Worm (Caenorhabditis elegans) whole organism, L4/young adult: ENCODE results near the gene C07A12.2.

Experiments
- W03F9.2 ChIP-seq: fragments of 150-350 bp; optimal IDR thresholded peaks from 2 replicates; lab custom pipeline; 2014; ENCODE audit warnings: missing biosample characterization, missing genetic modification characterization
- dao-5 ChIP-seq: sonication (generic microtip); optimal IDR thresholded peaks from 2 replicates; lab custom pipeline; 2016; ENCODE audit warnings: missing genotype, missing genetic modification characterization, moderate library complexity, missing compliant biosample characterization
- him-1 ChIP-seq: sonication (generic microtip); optimal IDR thresholded peaks from 2 replicates; lab custom pipeline; 2016; ENCODE audit warnings: missing genotype, missing genetic modification reagents, missing genetic modification characterization, missing compliant biosample characterization

Gene C07A12.2

ce11 chrX:4585579-4585978, 40.9 kb downstream of the C07A12.2 start, which contains the start of gene C05E11.7:
TSS of gene C05E11.7 (minus strand) at chrX:4585679.
- TF ChIP-seq W03F9.2: no peak
- TF ChIP-seq him-1 (tag; lab: Kevin White, UChicago): no peak
- no peak for TF ChIP-seq dao-5

- TF ChIP-seq him-1 (tag; lab: Kevin White, UChicago) (no peak), W03F9.2 (no peak), dao-5 (no peak)
Observed at ce11 chrX:4586617-4587016, 42.0 kb downstream of the C07A12.2 start, which contains the start of gene C05E11.2. TSS of gene C05E11.2 (plus strand) at chrX:4586917.

ce11 chrX:4587934-4588333, 43.3 kb downstream of the C07A12.2 start:
- no peak for TF ChIP-seq dao-5
- TF ChIP-seq W03F9.2: no peak
- no peak for TF ChIP-seq him-1 (tag; lab: Kevin White, UChicago)

ce11 chrX:4588462-4588861, 43.8 kb downstream of the C07A12.2 start, which contains the start of gene lnp-1:
TSS of gene lnp-1 (plus strand) at chrX:4588762.
- TF ChIP-seq dao-5 (no peak), W03F9.2 (no peak), him-1 (tag; lab: Kevin White, UChicago) (no peak)

ce11 chrX:4592250-4592649, 47.6 kb downstream of the C07A12.2 start, which contains the start of gene flp-12:
TSS of gene flp-12 (minus strand) at chrX:4592350.
- TF ChIP-seq him-1 (tag; lab: Kevin White, UChicago): no peak
- no peak for TF ChIP-seq W03F9.2
- no peak for TF ChIP-seq dao-5
